Fruit fly (Drosophila melanogaster): ENCODE measurements around the gene tal-1A.

tal-1A gene

dm6 chr3R:13803892-13804710, 8.8 kb upstream of the tal-1A start (continued):
- TF ChIP-seq CG2678 (tag; optimal IDR thresholded peaks at IDR 0.05): peak; percentile 76
- peak in 1 of 2 experiments; percentile 44 for TF ChIP-seq bsh (GFP tag; optimal IDR thresholded peaks at IDR 0.05)
- no peak for TF ChIP-seq CG6683 (GFP tag; optimal IDR thresholded peaks at IDR 0.05)
- TF ChIP-seq CG17612 (GFP tag; IDR thresholded peaks at IDR 0.05): no peak
- TF ChIP-seq CG15073 (GFP tag; optimal IDR thresholded peaks at IDR 0.05): no peak
- TF ChIP-seq CG10366 (GFP tag; IDR thresholded peaks at IDR 0.05): no peak
- TF ChIP-seq ac (GFP tag; optimal IDR thresholded peaks at IDR 0.05): no peak
- TF ChIP-seq Six4 (GFP tag; optimal IDR thresholded peaks at IDR 0.05): no peak
- no peak for TF ChIP-seq lov (optimal IDR thresholded peaks at IDR 0.05)
- no peak for TF ChIP-seq lov (GFP tag; IDR thresholded peaks at IDR 0.05)
- no peak for TF ChIP-seq CG14965 (GFP tag; optimal IDR thresholded peaks at IDR 0.05; ENCODE audit: borderline replicate concordance)
- TF ChIP-seq CG4854 (GFP tag; optimal IDR thresholded peaks at IDR 0.05): no peak
- peak; percentile 33; the same call in 2 of the 3 replicates for TF ChIP-seq HLH4C (GFP tag; IDR thresholded peaks at IDR 0.05; ENCODE audit: partially characterized antibody)
- TF ChIP-seq Elba2 (GFP tag; optimal IDR thresholded peaks at IDR 0.05): no peak
- TF ChIP-seq fru (optimal IDR thresholded peaks at IDR 0.05): no peak
- TF ChIP-seq CG3163 (GFP tag; optimal IDR thresholded peaks at IDR 0.05): no peak
- TF ChIP-seq HLHmδ (GFP tag; optimal IDR thresholded peaks at IDR 0.05): no peak
- no peak for TF ChIP-seq z (GFP tag; IDR thresholded peaks at IDR 0.05)
- TF ChIP-seq Nf-YC (tag; optimal IDR thresholded peaks at IDR 0.05): peak; percentile 20
- TF ChIP-seq CG10321 (GFP tag; IDR thresholded peaks at IDR 0.05): no peak
- peak; percentile 32 for TF ChIP-seq nmo (GFP tag; optimal IDR thresholded peaks at IDR 0.05)
- TF ChIP-seq CG12659 (GFP tag; optimal IDR thresholded peaks at IDR 0.05): peak; percentile 22
- no peak for TF ChIP-seq Dip2 (GFP tag; IDR thresholded peaks at IDR 0.05)
- TF ChIP-seq CG17328 (GFP tag; IDR thresholded peaks at IDR 0.05): no peak
- TF ChIP-seq CG8944 (GFP tag; optimal IDR thresholded peaks at IDR 0.05): no peak
- peak; percentile 60 for TF ChIP-seq ewg (GFP tag; optimal IDR thresholded peaks at IDR 0.05)
- no peak for TF ChIP-seq CG6654 (GFP tag; optimal IDR thresholded peaks at IDR 0.05)
- TF ChIP-seq Gug (GFP tag; IDR thresholded peaks at IDR 0.05): no peak
- TF ChIP-seq Drgx (GFP tag; IDR thresholded peaks at IDR 0.05): no peak
- no peak for TF ChIP-seq CG1602 (GFP tag; optimal IDR thresholded peaks at IDR 0.05)
- peak; percentile 73; the same call in 1 of the 3 replicates for TF ChIP-seq CG17361 (GFP tag; IDR thresholded peaks at IDR 0.05)
- peak; percentile 53 for TF ChIP-seq CG30403 (GFP tag; optimal IDR thresholded peaks at IDR 0.05)
- TF ChIP-seq HHEX (GFP tag; optimal IDR thresholded peaks at IDR 0.05): peak; percentile 38
- no peak for TF ChIP-seq Adf1 (GFP tag; IDR thresholded peaks at IDR 0.05)
- TF ChIP-seq CG11504 (tag; optimal IDR thresholded peaks at IDR 0.05): peak; percentile 66
- no peak for TF ChIP-seq shn (GFP tag; optimal IDR thresholded peaks at IDR 0.05)
- TF ChIP-seq sc (optimal IDR thresholded peaks at IDR 0.05): no peak
- TF ChIP-seq sc (GFP tag; optimal IDR thresholded peaks at IDR 0.05): peak; percentile 4
- TF ChIP-seq Meics (GFP tag; optimal IDR thresholded peaks at IDR 0.05): peak; percentile 56
- TF ChIP-seq maf-S (GFP tag; optimal IDR thresholded peaks at IDR 0.05): no peak
- TF ChIP-seq CG12104 (GFP tag; optimal IDR thresholded peaks at IDR 0.05): peak; percentile 30
- no peak for TF ChIP-seq chm (GFP tag; IDR thresholded peaks at IDR 0.05)
- TF ChIP-seq Xrp1 (GFP tag; IDR thresholded peaks at IDR 0.05): no peak
- no peak for TF ChIP-seq HLH54F (GFP tag; optimal IDR thresholded peaks at IDR 0.05)
- TF ChIP-seq NFAT (GFP tag; IDR thresholded peaks at IDR 0.05): no peak
- TF ChIP-seq CHES-1-like (GFP tag; optimal IDR thresholded peaks at IDR 0.05): no peak
- TF ChIP-seq CG1647 (GFP tag; optimal IDR thresholded peaks at IDR 0.05): no peak
- TF ChIP-seq Gsc (GFP tag; IDR thresholded peaks at IDR 0.05): no peak
- no peak for TF ChIP-seq ttk (GFP tag; IDR thresholded peaks at IDR 0.05)
- TF ChIP-seq tin (GFP tag; optimal IDR thresholded peaks at IDR 0.05): peak; percentile 4
- no peak for TF ChIP-seq CG32532 (GFP tag; IDR thresholded peaks at IDR 0.05)

Measured in whole organism, embryonic.